Fruit fly (Drosophila melanogaster) whole organism, embryonic: ENCODE measurements around the gene CG31886.

Experiments used
- Bgb ChIP-seq: fragments of 200-800 bp; sonication (Bioruptor generic); IDR thresholded peaks from 2 replicates; pipeline ENCODE4 v1.3.6; 2022; ENCODE audit warnings: missing biosample characterization, missing genetic modification characterization; ENCODE audit not compliant: partially characterized antibody
- CG11560 ChIP-seq: fragments of 200-800 bp; sonication (Bioruptor generic); IDR thresholded peaks from 3 replicates; pipeline ENCODE4 v1.3.6; 2022; ENCODE audit warnings: missing biosample characterization, missing genetic modification characterization
- CG12942 ChIP-seq: fragments of 200-800 bp; sonication (Bioruptor generic); optimal IDR thresholded peaks from 3 replicates; lab custom pipeline; 2016; ENCODE audit warnings: missing biosample characterization, missing genetic modification characterization
- CG16815 ChIP-seq: fragments of 200-800 bp; sonication (Bioruptor generic); optimal IDR thresholded peaks from 3 replicates; lab custom pipeline; 2017; ENCODE audit warnings: missing biosample characterization, mild to moderate bottlenecking, missing genetic modification characterization
- CG1792 ChIP-seq: fragments of 200-800 bp; sonication (Bioruptor generic); optimal IDR thresholded peaks from 2 replicates; lab custom pipeline; 2016; ENCODE audit warnings: missing biosample characterization, missing genetic modification characterization
- CG2116 ChIP-seq: fragments of 200-800 bp; sonication (Bioruptor generic); optimal IDR thresholded peaks from 3 replicates; lab custom pipeline; 2018; ENCODE audit warnings: missing biosample characterization, mild to moderate bottlenecking, missing genetic modification characterization
- CG30403 ChIP-seq: fragments of 200-800 bp; sonication (Bioruptor generic); optimal IDR thresholded peaks from 3 replicates; lab custom pipeline; 2016; ENCODE audit warnings: missing biosample characterization, missing genetic modification characterization
- CG30431 ChIP-seq: fragments of 200-800 bp; sonication (Bioruptor generic); optimal IDR thresholded peaks from 2 replicates; lab custom pipeline; 2017; ENCODE audit warnings: missing biosample characterization, missing genetic modification characterization
- CG33557 ChIP-seq: fragments of 200-800 bp; sonication (Bioruptor generic); optimal IDR thresholded peaks from 2 replicates; lab custom pipeline; 2019; ENCODE audit warnings: missing biosample characterization, mild to moderate bottlenecking, missing genetic modification characterization, moderate library complexity
- CG3407 ChIP-seq: fragments of 200-800 bp; sonication (Bioruptor generic); optimal IDR thresholded peaks from 2 replicates; lab custom pipeline; 2018; ENCODE audit warnings: missing biosample characterization, mild to moderate bottlenecking, missing genetic modification characterization
- CG3726 ChIP-seq: fragments of 200-800 bp; sonication (Bioruptor generic); IDR thresholded peaks from 3 replicates; pipeline ENCODE4, ENCODE4 v1.3.6; 2022; ENCODE audit warnings: missing biosample characterization, missing genetic modification characterization
- CG4328 ChIP-seq: fragments of 200-800 bp; sonication (Bioruptor generic); optimal IDR thresholded peaks from 3 replicates; lab custom pipeline; 2017; ENCODE audit warnings: missing biosample characterization, missing genetic modification reagents, missing genetic modification characterization
- CG6765 ChIP-seq: fragments of 200-800 bp; sonication (Bioruptor generic); optimal IDR thresholded peaks from 3 replicates; lab custom pipeline; 2017; ENCODE audit warnings: missing biosample characterization, mild to moderate bottlenecking, missing genetic modification characterization
- CG9215 ChIP-seq: fragments of 200-800 bp; sonication (Bioruptor generic); IDR thresholded peaks from 2 replicates; pipeline ENCODE4 v1.3.6; 2022; ENCODE audit warnings: missing biosample characterization, missing genetic modification characterization
- CHES-1-like ChIP-seq: fragments of 200-800 bp; sonication (Bioruptor generic); optimal IDR thresholded peaks from 2 replicates; lab custom pipeline; 2016; ENCODE audit warnings: missing biosample characterization, missing genetic modification characterization
- CTCF ChIP-seq: fragments of 200-800 bp; sonication (Bioruptor generic); optimal IDR thresholded peaks from 2 replicates; lab custom pipeline; 2017; ENCODE audit warnings: missing biosample characterization, mild to moderate bottlenecking, missing genetic modification characterization, moderate library complexity
- CoRest ChIP-seq: fragments of 200-800 bp; sonication (Bioruptor generic); optimal IDR thresholded peaks from 3 replicates; lab custom pipeline; 2018; ENCODE audit warnings: missing biosample characterization, mild to moderate bottlenecking, missing genetic modification characterization, moderate library complexity
- Deaf1 ChIP-seq: fragments of 200-800 bp; optimal IDR thresholded peaks from 3 replicates; lab custom pipeline; 2019; ENCODE audit warnings: missing biosample characterization, mild to moderate bottlenecking, missing genetic modification characterization, moderate library complexity
- ERR ChIP-seq: fragments of 200-800 bp; sonication (Bioruptor generic); optimal IDR thresholded peaks from 2 replicates; lab custom pipeline; 2016; ENCODE audit warnings: missing biosample characterization, missing genetic modification characterization
- HmgZ ChIP-seq: fragments of 200-800 bp; sonication (Bioruptor generic); optimal IDR thresholded peaks from 2 replicates; lab custom pipeline; 2018; ENCODE audit warnings: missing biosample characterization, mild to moderate bottlenecking, missing genetic modification characterization
- Hmr ChIP-seq: fragments of 200-800 bp; sonication (Bioruptor generic); optimal IDR thresholded peaks from 3 replicates; lab custom pipeline; 2017; ENCODE audit warnings: mild to moderate bottlenecking, missing biosample characterization, missing genetic modification reagents, missing genetic modification characterization
- Hr39 ChIP-seq: fragments of >200 bp; optimal IDR thresholded peaks from 2 replicates; lab custom pipeline; 2017
- Hr51 ChIP-seq, 2 experiments: fragments of 200-800 bp; sonication (Bioruptor generic); optimal IDR thresholded peaks; 2 replicates in 1 of 2; 3 replicates in 1 of 2; lab custom pipeline; 2016 to 2018; ENCODE audit warnings: missing biosample characterization in 2 of 2, missing genetic modification characterization in 2 of 2, mild to moderate bottlenecking in 1 of 2, moderate library complexity in 1 of 2
- MESR4 ChIP-seq: fragments of 200-800 bp; sonication (Bioruptor generic); optimal IDR thresholded peaks from 2 replicates; lab custom pipeline; 2018; ENCODE audit warnings: missing biosample characterization, mild to moderate bottlenecking, missing genetic modification characterization, moderate library complexity
- MTF-1 ChIP-seq: fragments of 200-800 bp; sonication (Bioruptor generic); optimal IDR thresholded peaks from 2 replicates; lab custom pipeline; 2018; ENCODE audit warnings: missing biosample characterization, mild to moderate bottlenecking, missing genetic modification characterization, borderline replicate concordance
- Mes4 ChIP-seq: fragments of 200-800 bp; sonication (Bioruptor generic); optimal IDR thresholded peaks from 2 replicates; lab custom pipeline; 2016; ENCODE audit warnings: missing biosample characterization, missing genetic modification characterization
- NFAT ChIP-seq: fragments of 200-800 bp; sonication (Bioruptor generic); IDR thresholded peaks from 2 replicates; pipeline ENCODE4 v1.3.6; 2022; ENCODE audit warnings: missing biosample characterization, missing genetic modification characterization
- Optix ChIP-seq: fragments of 200-800 bp; sonication (Bioruptor generic); IDR thresholded peaks from 3 replicates; pipeline ENCODE4 v1.3.6; 2022; ENCODE audit warnings: missing biosample characterization, missing genetic modification characterization
- PHDP ChIP-seq: fragments of 200-800 bp; sonication (Bioruptor generic); optimal IDR thresholded peaks from 3 replicates; lab custom pipeline; 2018; ENCODE audit warnings: missing biosample characterization, mild to moderate bottlenecking, missing genetic modification characterization, moderate library complexity
- Sry-β ChIP-seq: fragments of 200-800 bp; sonication (Bioruptor generic); optimal IDR thresholded peaks from 2 replicates; lab custom pipeline; 2018; ENCODE audit warnings: missing biosample characterization, mild to moderate bottlenecking, missing genetic modification characterization, moderate library complexity
- Ssrp ChIP-seq: fragments of 200-800 bp; sonication (Bioruptor generic); optimal IDR thresholded peaks from 2 replicates; lab custom pipeline; 2018; ENCODE audit warnings: missing biosample characterization, mild to moderate bottlenecking, missing genetic modification characterization, moderate library complexity
- crp ChIP-seq, 2 experiments: fragments of 200-800 bp; sonication (Bioruptor generic); optimal IDR thresholded peaks; 2 replicates in 1 of 2; 3 replicates in 1 of 2; lab custom pipeline; 2017; ENCODE audit warnings: missing biosample characterization in 2 of 2, missing genetic modification characterization in 2 of 2, mild to moderate bottlenecking in 1 of 2, moderate library complexity in 1 of 2
- esg ChIP-seq: fragments of 200-800 bp; sonication (Bioruptor generic); conservative IDR thresholded peaks from 2 replicates; pipeline ENCODE4 v1.3.6; 2022; ENCODE audit warnings: missing biosample characterization, missing genetic modification characterization
- eyg ChIP-seq: fragments of 200-800 bp; sonication (Bioruptor generic); optimal IDR thresholded peaks from 3 replicates; lab custom pipeline; 2016; ENCODE audit warnings: missing biosample characterization, missing genetic modification characterization
- fd96Cb ChIP-seq: fragments of 200-800 bp; sonication (Bioruptor generic); optimal IDR thresholded peaks from 2 replicates; lab custom pipeline; 2018; ENCODE audit warnings: missing biosample characterization, mild to moderate bottlenecking, missing genetic modification characterization, moderate library complexity
- grn ChIP-seq: fragments of 200-800 bp; sonication (Bioruptor generic); optimal IDR thresholded peaks from 3 replicates; lab custom pipeline; 2017; ENCODE audit warnings: missing biosample characterization, missing genetic modification characterization
- ind ChIP-seq: fragments of 200-800 bp; sonication (Bioruptor generic); optimal IDR thresholded peaks from 3 replicates; lab custom pipeline; 2016; ENCODE audit warnings: missing biosample characterization, missing genetic modification characterization
- peb ChIP-seq: fragments of 200-800 bp; sonication (Bioruptor generic); IDR thresholded peaks from 2 replicates; pipeline ENCODE4 v1.3.6; 2022; ENCODE audit warnings: missing biosample characterization, missing genetic modification characterization
- prd ChIP-seq, 3 experiments: fragments of >200 bp in 2 of 3; fragments of 200-800 bp in 1 of 3; sonication (Bioruptor generic) in 1 of 3; optimal IDR thresholded peaks in 2 of 3; IDR thresholded peaks in 1 of 3; 2 replicates in 2 of 3; 3 replicates in 1 of 3; pipeline versions ENCODE4 v1.3.6 to Lab custom; 2017 to 2022; ENCODE audit warnings: missing biosample characterization in 1 of 3, missing genetic modification characterization in 1 of 3
- ranshi ChIP-seq: fragments of 200-800 bp; sonication (Bioruptor generic); IDR thresholded peaks from 2 replicates; pipeline ENCODE4 v1.3.6; 2022; ENCODE audit warnings: missing biosample characterization, missing genetic modification characterization
- row ChIP-seq: fragments of 200-800 bp; sonication (Bioruptor generic); IDR thresholded peaks from 3 replicates; pipeline ENCODE4 v1.3.6; 2022; ENCODE audit warnings: missing biosample characterization, missing genetic modification characterization
- sens-2 ChIP-seq: fragments of 200-800 bp; sonication (Bioruptor generic); IDR thresholded peaks from 2 replicates; pipeline ENCODE4 v1.3.6; 2022; ENCODE audit warnings: missing biosample characterization, missing genetic modification characterization
- slp2 ChIP-seq: fragments of 200-800 bp; sonication (Bioruptor generic); optimal IDR thresholded peaks from 2 replicates; lab custom pipeline; 2016; ENCODE audit warnings: missing biosample characterization, missing genetic modification characterization
- so ChIP-seq: fragments of 200-800 bp; sonication (Bioruptor generic); IDR thresholded peaks from 3 replicates; pipeline ENCODE4 v1.3.6; 2022; ENCODE audit warnings: missing biosample characterization, missing genetic modification characterization
- sob ChIP-seq: fragments of 200-800 bp; sonication (Bioruptor generic); IDR thresholded peaks from 2 replicates; pipeline ENCODE4 v1.3.6; 2022; ENCODE audit warnings: missing biosample characterization, missing genetic modification characterization
- sqz ChIP-seq: fragments of 200-800 bp; sonication (Bioruptor generic); optimal IDR thresholded peaks from 3 replicates; lab custom pipeline; 2018; ENCODE audit warnings: missing biosample characterization, mild to moderate bottlenecking, missing genetic modification characterization
- tio ChIP-seq: fragments of 200-800 bp; sonication (Bioruptor generic); optimal IDR thresholded peaks from 2 replicates; lab custom pipeline; 2017; ENCODE audit warnings: missing biosample characterization, missing genetic modification characterization, inconsistent platforms
- unc-4 ChIP-seq: fragments of 200-800 bp; sonication (Bioruptor generic); IDR thresholded peaks from 2 replicates; pipeline ENCODE4 v1.3.6; 2022; ENCODE audit warnings: missing biosample characterization, missing genetic modification characterization; ENCODE audit not compliant: partially characterized antibody
- usp ChIP-seq: fragments of >200 bp; optimal IDR thresholded peaks from 2 replicates; lab custom pipeline; 2017; ENCODE audit warnings: missing biosample characterization, missing genetic modification characterization

The CG31886 gene

DNA sequence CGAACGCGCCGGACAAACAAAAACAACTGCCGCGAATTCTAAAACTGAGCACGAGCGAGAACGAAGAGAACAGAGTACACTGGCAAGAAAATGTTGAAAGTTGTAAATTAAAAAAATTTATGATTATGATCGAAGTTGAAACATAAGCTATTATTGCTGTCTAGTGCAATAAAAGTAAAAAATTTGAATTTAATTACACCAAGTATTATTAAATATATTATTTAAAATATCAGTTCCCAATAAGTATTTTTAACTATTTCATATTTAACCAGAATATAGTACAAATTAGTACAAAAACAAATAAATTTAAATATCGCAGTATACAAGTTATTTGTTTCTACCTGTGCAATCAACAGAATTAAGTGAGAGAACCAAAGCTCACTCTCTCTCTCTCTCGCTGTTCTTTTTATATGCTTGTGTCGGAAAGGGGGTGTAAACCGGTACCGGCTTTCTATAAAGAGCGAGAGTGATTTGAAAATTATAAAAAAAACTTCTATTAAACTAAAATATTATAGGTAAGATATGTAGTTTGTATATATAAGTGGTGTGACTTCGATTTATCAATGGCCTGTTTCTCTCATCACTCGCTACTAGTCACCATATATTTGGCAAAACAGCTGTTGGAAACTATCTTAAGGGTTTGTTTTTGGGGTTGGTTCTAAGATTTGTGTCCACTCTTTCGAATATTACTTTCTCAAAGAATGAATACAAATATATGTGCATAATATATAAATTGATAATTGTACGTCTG lies 7.5 kb downstream of the CG31886 start, which contains the start of gene C1GalTA (continued):
- TF ChIP-seq Optix: 0 out of 3 replicates have a peak, but pooled peaks have one; percentile 62
- TF ChIP-seq grn (GFP tag; lab: Kevin White, UChicago): peak; percentile 64
- TF ChIP-seq Mes4: peak; percentile 57
- TF ChIP-seq CoRest: peak; percentile 100
- peak; percentile 60 for TF ChIP-seq ERR
- TF ChIP-seq CG16815 (GFP tag; lab: Kevin White, UChicago): peak; percentile 94
- peak in 1 of 2 experiments; percentile 66 for TF ChIP-seq crp (GFP tag; optimal IDR thresholded peaks at IDR 0.05; lab: Kevin White, UChicago)
- TF ChIP-seq Hmr (GFP tag; lab: Kevin White, UChicago): peak; percentile 99
- TF ChIP-seq CG1792 (GFP tag; lab: Kevin White, UChicago): peak; percentile 0
- peak; percentile 98 for TF ChIP-seq Ssrp (tag; lab: Kevin White, UChicago)
- TF ChIP-seq MTF-1 (GFP tag; lab: Kevin White, UChicago): peak; percentile 85
- TF ChIP-seq CHES-1-like (GFP tag; lab: Kevin White, UChicago): peak; percentile 78
- TF ChIP-seq CG12942: peak; percentile 92
- peak; percentile 86 for TF ChIP-seq CG30431
- TF ChIP-seq CG3726: peak; percentile 84
- no peak for TF ChIP-seq prd (optimal IDR thresholded peaks at IDR 0.05; lab: Kevin White, UChicago)
- TF ChIP-seq prd (GFP tag; IDR thresholded peaks at IDR 0.05; lab: Robert Waterston, UW): peak; percentile 95
- peak; percentile 98 for TF ChIP-seq fd96Cb (tag; lab: Kevin White, UChicago)
- peak; percentile 98 for TF ChIP-seq CG6765
- peak; percentile 91 for TF ChIP-seq so (GFP tag; lab: Robert Waterston, UW)
- TF ChIP-seq CG30403: peak; percentile 97
- TF ChIP-seq sob (GFP tag; lab: Robert Waterston, UW): peak; percentile 95
- peak; percentile 93 for TF ChIP-seq Deaf1 (tag; lab: Kevin White, UChicago)
- TF ChIP-seq CG2116 (GFP tag; lab: Kevin White, UChicago): peak; percentile 84
- peak; percentile 96 for TF ChIP-seq CG3407
- peak; percentile 90 for TF ChIP-seq peb (GFP tag; lab: Robert Waterston, UW)
- peak; percentile 96 for TF ChIP-seq CG4328 (GFP tag; lab: Kevin White, UChicago)
- TF ChIP-seq slp2 (GFP tag; lab: Kevin White, UChicago): peak; percentile 37
- no peak for TF ChIP-seq usp (GFP tag; lab: Kevin White, UChicago)
- TF ChIP-seq CG11560 (tag; lab: Robert Waterston, UW): peak; percentile 88
- peak; percentile 94 for TF ChIP-seq ind (GFP tag; lab: Kevin White, UChicago)
- peak; percentile 95 for TF ChIP-seq ranshi (GFP tag; lab: Robert Waterston, UW)
- peak; percentile 98 for TF ChIP-seq sqz (GFP tag; lab: Kevin White, UChicago)
- no peak for TF ChIP-seq Bgb (GFP tag; lab: Robert Waterston, UW)
- peak; percentile 95 for TF ChIP-seq tio (GFP tag; lab: Kevin White, UChicago)
- TF ChIP-seq sens-2: peak; percentile 81
- TF ChIP-seq PHDP (tag; lab: Kevin White, UChicago): peak; percentile 99
- TF ChIP-seq Hr39 (lab: Kevin White, UChicago): no peak
- peak; percentile 40 for TF ChIP-seq eyg (GFP tag; lab: Kevin White, UChicago)
- TF ChIP-seq NFAT (GFP tag; lab: Robert Waterston, UW): no peak; the same call in 1 of the 2 replicates
- TF ChIP-seq CTCF (GFP tag; lab: Kevin White, UChicago): peak; percentile 61
- TF ChIP-seq unc-4 (GFP tag; lab: Robert Waterston, UW): no peak
- peak; percentile 96 for TF ChIP-seq HmgZ (tag; lab: Kevin White, UChicago)
- TF ChIP-seq esg (GFP tag; lab: Robert Waterston, UW): peak; percentile 92
- TF ChIP-seq Sry-β: peak; percentile 59
- TF ChIP-seq Hr51 (GFP tag; optimal IDR thresholded peaks at IDR 0.05; lab: Kevin White, UChicago): peak; percentile 73 to 99
- TF ChIP-seq MESR4: peak; percentile 11
- TF ChIP-seq row: peak; percentile 98
- TF ChIP-seq CG9215 (GFP tag; lab: Robert Waterston, UW): peak; percentile 95
- peak; percentile 99 for TF ChIP-seq CG33557 (GFP tag; lab: Kevin White, UChicago)
